Worm (Caenorhabditis elegans) whole organism, young adult: Measurements from ENCODE around the gene slfl-5.
A peak's percentile ranks its signal among the peaks of the same experiment; 100 is the strongest.

Experiments used
- C06A6.2 ChIP-seq: fragments of 200-800 bp; sonication (Bioruptor generic); conservative IDR thresholded peaks from 2 replicates; pipeline ENCODE4 v1.3.6; 2022; ENCODE audit warnings: missing genetic modification characterization, missing compliant biosample characterization
- F22D6.2 ChIP-seq: sonication (generic microtip); optimal IDR thresholded peaks from 2 replicates; lab custom pipeline; 2016; ENCODE audit warnings: mild to moderate bottlenecking, missing genetic modification characterization, missing compliant biosample characterization
- F23B12.7 ChIP-seq: sonication (generic microtip); optimal IDR thresholded peaks from 2 replicates; lab custom pipeline; 2017; ENCODE audit warnings: missing genetic modification characterization, mild to moderate bottlenecking, missing compliant biosample characterization, antibody characterized with exemption, moderate library complexity; ENCODE audit not compliant: insufficient read depth
- F49E8.2 ChIP-seq: sonication (generic microtip); optimal IDR thresholded peaks from 3 replicates; lab custom pipeline; 2017; ENCODE audit warnings: missing genetic modification characterization, mild to moderate bottlenecking, missing compliant biosample characterization, antibody characterized with exemption, moderate library complexity; ENCODE audit not compliant: insufficient read depth
- F57C9.4 ChIP-seq: sonication (generic microtip); optimal IDR thresholded peaks from 2 replicates; lab custom pipeline; 2017; ENCODE audit warnings: mild to moderate bottlenecking, missing genetic modification characterization, missing compliant biosample characterization
- Y56A3A.18 ChIP-seq: fragments of 200-800 bp; sonication (Bioruptor generic); IDR thresholded peaks from 2 replicates; pipeline ENCODE4 v1.3.6; 2022; ENCODE audit warnings: missing genetic modification reagents, missing genetic modification characterization, missing compliant biosample characterization
- Y67H2A.10 ChIP-seq: fragments of 200-800 bp; sonication (Bioruptor generic); conservative IDR thresholded peaks from 2 replicates; pipeline ENCODE4 v1.3.6; 2022; ENCODE audit warnings: missing genetic modification reagents, missing genetic modification characterization, missing compliant biosample characterization
- Y79H2A.3 ChIP-seq: fragments of 200-800 bp; sonication (Bioruptor generic); conservative IDR thresholded peaks from 2 replicates; pipeline ENCODE4 v1.3.6; 2022; ENCODE audit warnings: missing genetic modification reagents, missing genetic modification characterization, missing compliant biosample characterization
- aptf-3 ChIP-seq: fragments of 200-800 bp; sonication (Bioruptor generic); IDR thresholded peaks from 2 replicates; pipeline ENCODE4 v1.3.6; 2022; ENCODE audit warnings: missing genetic modification characterization, missing compliant biosample characterization
- atf-7 ChIP-seq: sonication (generic microtip); optimal IDR thresholded peaks from 2 replicates; lab custom pipeline; 2017; ENCODE audit warnings: mild to moderate bottlenecking, missing genetic modification characterization, missing compliant biosample characterization
- athp-1 ChIP-seq: sonication (generic microtip); optimal IDR thresholded peaks from 2 replicates; lab custom pipeline; 2017; ENCODE audit warnings: mild to moderate bottlenecking, missing genetic modification characterization, missing compliant biosample characterization
- attf-5 ChIP-seq: fragments of 200-800 bp; sonication (Bioruptor generic); optimal IDR thresholded peaks from 2 replicates; lab custom pipeline; 2018; ENCODE audit warnings: mild to moderate bottlenecking, missing genetic modification characterization, missing compliant biosample characterization
- cebp-1 ChIP-seq, 2 experiments: fragments of 200-800 bp in 1 of 2; sonication (Bioruptor generic) in 1 of 2; sonication (generic microtip) in 1 of 2; IDR thresholded peaks in 1 of 2; optimal IDR thresholded peaks in 1 of 2; 2 replicates each; pipeline versions ENCODE4 v1.3.6 to Lab custom; 2017 to 2022; ENCODE audit warnings: missing compliant biosample characterization in 2 of 2, missing genetic modification characterization in 2 of 2, mild to moderate bottlenecking in 1 of 2, missing genetic modification reagents in 1 of 2, moderate library complexity in 1 of 2
- die-1 ChIP-seq: sonication (generic microtip); optimal IDR thresholded peaks from 2 replicates; lab custom pipeline; 2016; ENCODE audit warnings: missing genotype, mild to moderate bottlenecking, missing genetic modification characterization, missing compliant biosample characterization
- efl-1 ChIP-seq: fragments of 150-350 bp; optimal IDR thresholded peaks from 2 replicates; lab custom pipeline; 2014; ENCODE audit warnings: missing biosample characterization, missing genetic modification reagents, missing genetic modification characterization
- egrh-3 ChIP-seq: fragments of 200-800 bp; sonication (Bioruptor generic); IDR thresholded peaks from 2 replicates; pipeline ENCODE4 v1.3.6; 2022; ENCODE audit warnings: missing genetic modification reagents, missing genetic modification characterization, missing compliant biosample characterization
- ets-4 ChIP-seq: fragments of 200-800 bp; sonication (Bioruptor generic); optimal IDR thresholded peaks from 2 replicates; lab custom pipeline; 2018; ENCODE audit warnings: mild to moderate bottlenecking, missing genetic modification characterization, missing compliant biosample characterization
- fkh-3 ChIP-seq: sonication (generic microtip); optimal IDR thresholded peaks from 2 replicates; lab custom pipeline; 2016; ENCODE audit warnings: mild to moderate bottlenecking, missing genetic modification characterization, missing compliant biosample characterization
- hlh-26 ChIP-seq: fragments of 200-800 bp; sonication (Bioruptor generic); conservative IDR thresholded peaks from 2 replicates; pipeline ENCODE4 v1.3.6; 2022; ENCODE audit warnings: missing genetic modification reagents, missing genetic modification characterization, missing compliant biosample characterization
- hrde-1 ChIP-seq: sonication (generic microtip); optimal IDR thresholded peaks from 2 replicates; lab custom pipeline; 2016; ENCODE audit warnings: missing genetic modification characterization, mild to moderate bottlenecking, missing compliant biosample characterization, moderate library complexity, missing genotype, missing genetic modification reagents, borderline replicate concordance
- lag-1 ChIP-seq: fragments of 200-800 bp; sonication (Bioruptor generic); IDR thresholded peaks from 2 replicates; pipeline ENCODE4 v1.3.6; 2022; ENCODE audit warnings: missing genetic modification reagents, missing genetic modification characterization, missing compliant biosample characterization
- let-526 ChIP-seq: fragments of 200-800 bp; sonication (Bioruptor generic); IDR thresholded peaks from 2 replicates; pipeline ENCODE4 v1.3.6; 2022; ENCODE audit warnings: missing genetic modification reagents, missing genetic modification characterization, missing compliant biosample characterization
- let-607 ChIP-seq, 2 experiments: fragments of 200-800 bp in 1 of 2; sonication (Bioruptor generic) in 1 of 2; sonication (generic microtip) in 1 of 2; optimal IDR thresholded peaks; 2 replicates each; lab custom pipeline; 2016 to 2018; ENCODE audit warnings: mild to moderate bottlenecking in 2 of 2, missing compliant biosample characterization in 2 of 2, missing genetic modification characterization in 2 of 2, moderate library complexity in 2 of 2, missing genotype in 1 of 2
- lin-54 ChIP-seq: fragments of 200-800 bp; sonication (Bioruptor generic); optimal IDR thresholded peaks from 2 replicates; lab custom pipeline; 2018; ENCODE audit warnings: mild to moderate bottlenecking, missing genetic modification characterization, missing compliant biosample characterization
- lir-1 ChIP-seq: fragments of 200-800 bp; sonication (Bioruptor generic); conservative IDR thresholded peaks from 2 replicates; pipeline ENCODE4 v1.3.6; 2022; ENCODE audit warnings: missing genetic modification reagents, missing genetic modification characterization, missing compliant biosample characterization
- madf-10 ChIP-seq: sonication (generic microtip); optimal IDR thresholded peaks from 2 replicates; lab custom pipeline; 2016; ENCODE audit warnings: mild to moderate bottlenecking, missing genetic modification characterization, missing compliant biosample characterization
- madf-3 ChIP-seq: fragments of 200-800 bp; sonication (Bioruptor generic); IDR thresholded peaks from 2 replicates; pipeline ENCODE4 v1.3.6; 2022; ENCODE audit warnings: missing genetic modification reagents, missing genetic modification characterization, missing compliant biosample characterization
- mcd-1 ChIP-seq: fragments of 200-800 bp; sonication (Bioruptor generic); IDR thresholded peaks from 2 replicates; pipeline ENCODE4 v1.3.6; 2022; ENCODE audit warnings: missing genetic modification reagents, missing genetic modification characterization, missing compliant biosample characterization
- nfyb-1 ChIP-seq: fragments of 200-800 bp; sonication (Bioruptor generic); IDR thresholded peaks from 2 replicates; pipeline ENCODE4 v1.3.6; 2022; ENCODE audit warnings: missing genetic modification reagents, missing genetic modification characterization, missing compliant biosample characterization
- nhr-80 ChIP-seq: sonication (generic microtip); optimal IDR thresholded peaks from 2 replicates; lab custom pipeline; 2016; ENCODE audit warnings: missing genetic modification characterization, missing compliant biosample characterization
- nhr-90 ChIP-seq: sonication (generic microtip); optimal IDR thresholded peaks from 2 replicates; lab custom pipeline; 2016; ENCODE audit warnings: missing genotype, mild to moderate bottlenecking, missing genetic modification characterization, missing compliant biosample characterization
- sea-2 ChIP-seq: fragments of 200-800 bp; sonication (Bioruptor generic); IDR thresholded peaks from 2 replicates; pipeline ENCODE4 v1.3.6; 2022; ENCODE audit warnings: missing genetic modification characterization, missing compliant biosample characterization
- snpc-4 ChIP-seq, 5 experiments: fragments of 150-350 bp in 1 of 5; sonication (generic microtip) in 4 of 5; optimal IDR thresholded peaks; 2 replicates each; lab custom pipeline; 2014 to 2018; ENCODE audit warnings: missing genetic modification characterization in 5 of 5, missing biosample characterization in 3 of 5, antibody characterized with exemption in 2 of 5, mild to moderate bottlenecking in 2 of 5, missing compliant biosample characterization in 2 of 5, missing genotype in 2 of 5, moderate library complexity in 2 of 5, missing genetic modification reagents in 1 of 5
- unc-130 ChIP-seq: sonication (generic microtip); optimal IDR thresholded peaks from 2 replicates; lab custom pipeline; 2016; ENCODE audit warnings: missing genetic modification reagents, missing genetic modification characterization, missing compliant biosample characterization
- unc-62 ChIP-seq: fragments of 150-350 bp; optimal IDR thresholded peaks from 2 replicates; lab custom pipeline; 2014; ENCODE audit warnings: missing biosample characterization, missing genetic modification reagents, missing genetic modification characterization
- ztf-18 ChIP-seq: sonication (generic microtip); optimal IDR thresholded peaks from 2 replicates; lab custom pipeline; 2016; ENCODE audit warnings: missing genotype, mild to moderate bottlenecking, missing genetic modification characterization, missing compliant biosample characterization
- ztf-25 ChIP-seq: fragments of 200-800 bp; sonication (Bioruptor generic); IDR thresholded peaks from 2 replicates; pipeline ENCODE4 v1.3.6; 2022; ENCODE audit warnings: missing genetic modification reagents, missing genetic modification characterization, missing compliant biosample characterization
- ztf-6 ChIP-seq: fragments of 200-800 bp; sonication (Bioruptor generic); IDR thresholded peaks from 2 replicates; pipeline ENCODE4 v1.3.6; 2022; ENCODE audit warnings: missing genetic modification reagents, missing genetic modification characterization, missing compliant biosample characterization

slfl-5 gene

ce11 chrV:12233425-12233824, 11.4 kb downstream of the slfl-5 start:
- no peak for TF ChIP-seq F57C9.4 (tag; lab: Kevin White, UChicago)
- TF ChIP-seq hlh-26 (GFP tag; lab: Robert Waterston, UW), result no peak
- TF ChIP-seq unc-130 (GFP tag; lab: Kevin White, UChicago), result no peak
- TF ChIP-seq mcd-1, result no peak
- TF ChIP-seq Y67H2A.10 (GFP tag; lab: Robert Waterston, UW), result no peak
- TF ChIP-seq madf-3, result no peak
- TF ChIP-seq nhr-80 (tag; lab: Kevin White, UChicago), result no peak
- TF ChIP-seq unc-62, result no peak
- no peak for TF ChIP-seq nfyb-1 (GFP tag; lab: Robert Waterston, UW)
- TF ChIP-seq hrde-1, result no peak
- no peak for TF ChIP-seq ztf-18 (tag; lab: Kevin White, UChicago)
- TF ChIP-seq madf-10 (tag; lab: Kevin White, UChicago), result no peak
- TF ChIP-seq nhr-90 (tag; lab: Kevin White, UChicago), result no peak
- TF ChIP-seq let-526 (GFP tag; lab: Robert Waterston, UW), result no peak
- TF ChIP-seq attf-5 (GFP tag; lab: Kevin White, UChicago), result no peak

- TF ChIP-seq nhr-80 (tag; lab: Kevin White, UChicago) (peak; percentile 57), ztf-6 (GFP tag; lab: Robert Waterston, UW) (no peak), Y79H2A.3 (GFP tag; lab: Robert Waterston, UW) (no peak)
- TF ChIP-seq, all 124 proteins: peak for 1
Observed at ce11 chrV:12213027-12213426, 31.8 kb downstream of the slfl-5 start, which contains the start of gene vab-8. Gene vab-8, plus strand, starts transcription at chrV:12213327.

ce11 chrV:12211090-12211489, 33.8 kb downstream of the slfl-5 start:
- TF ChIP-seq F49E8.2 (tag; lab: Kevin White, UChicago) (no peak), ets-4 (GFP tag; lab: Kevin White, UChicago) (no peak)

- TF ChIP-seq ztf-25 (no peak), egrh-3 (GFP tag; lab: Robert Waterston, UW) (no peak), sea-2 (GFP tag; lab: Robert Waterston, UW) (no peak), Y56A3A.18 (GFP tag; lab: Robert Waterston, UW) (no peak), Y67H2A.10 (GFP tag; lab: Robert Waterston, UW) (no peak), efl-1 (GFP tag; lab: Kevin White, UChicago) (no peak), mcd-1 (no peak), unc-130 (GFP tag; lab: Kevin White, UChicago) (no peak), snpc-4 (GFP tag; optimal IDR thresholded peaks at IDR 0.05; lab: Kevin White, UChicago) (no peak), snpc-4 (tag; optimal IDR thresholded peaks at IDR 0.05; lab: Kevin White, UChicago) (no peak)
Observed at ce11 chrV:12209951-12210350, 34.9 kb downstream of the slfl-5 start.

- TF ChIP-seq nhr-80 (tag; lab: Kevin White, UChicago) (peak; percentile 70), let-607 (tag; optimal IDR thresholded peaks at IDR 0.05; lab: Kevin White, UChicago) (peak; percentile 96), F23B12.7 (tag; lab: Kevin White, UChicago) (no peak)
- TF ChIP-seq, all 124 proteins: peak for 2
Observed at ce11 chrV:12208678-12209077, 36.2 kb downstream of the slfl-5 start.

ce11 chrV:12199474-12199873, 45.4 kb downstream of the slfl-5 start:
- no peak for TF ChIP-seq die-1 (tag; lab: Kevin White, UChicago)
- no peak for TF ChIP-seq F22D6.2 (tag; lab: Kevin White, UChicago)
- no peak for TF ChIP-seq atf-7 (tag; lab: Kevin White, UChicago)
- no peak for TF ChIP-seq lag-1 (GFP tag; lab: Robert Waterston, UW)
- no peak for TF ChIP-seq unc-62
- no peak for TF ChIP-seq C06A6.2
- no peak for TF ChIP-seq F57C9.4 (tag; lab: Kevin White, UChicago)
- TF ChIP-seq fkh-3 (tag; lab: Kevin White, UChicago), result no peak
- no peak for TF ChIP-seq cebp-1 (GFP tag; IDR thresholded peaks at IDR 0.05; lab: Robert Waterston, UW)
- no peak for TF ChIP-seq cebp-1 (tag; optimal IDR thresholded peaks at IDR 0.05; lab: Kevin White, UChicago)
- TF ChIP-seq ztf-6 (GFP tag; lab: Robert Waterston, UW), result no peak
- TF ChIP-seq lin-54 (GFP tag; lab: Kevin White, UChicago), result no peak
- no peak for TF ChIP-seq lir-1 (GFP tag; lab: Robert Waterston, UW)
- TF ChIP-seq aptf-3, result no peak
- no peak for TF ChIP-seq athp-1 (tag; lab: Kevin White, UChicago)
- no peak for TF ChIP-seq hlh-26 (GFP tag; lab: Robert Waterston, UW)
- TF ChIP-seq madf-10 (tag; lab: Kevin White, UChicago), result no peak
